Worm (Caenorhabditis elegans) whole organism, L4/young adult: Measurements from ENCODE around the gene W09C2.9.

Experiments
- W03F9.2 ChIP-seq: fragments of 150-350 bp; optimal IDR thresholded peaks from 2 replicates; lab custom pipeline; 2014; ENCODE audit warnings: missing biosample characterization, missing genetic modification characterization
- dao-5 ChIP-seq: sonication (generic microtip); optimal IDR thresholded peaks from 2 replicates; lab custom pipeline; 2016; ENCODE audit warnings: missing genotype, missing genetic modification characterization, moderate library complexity, missing compliant biosample characterization
- him-1 ChIP-seq: sonication (generic microtip); optimal IDR thresholded peaks from 2 replicates; lab custom pipeline; 2016; ENCODE audit warnings: missing genotype, missing genetic modification reagents, missing genetic modification characterization, missing compliant biosample characterization

Gene W09C2.9

DNA sequence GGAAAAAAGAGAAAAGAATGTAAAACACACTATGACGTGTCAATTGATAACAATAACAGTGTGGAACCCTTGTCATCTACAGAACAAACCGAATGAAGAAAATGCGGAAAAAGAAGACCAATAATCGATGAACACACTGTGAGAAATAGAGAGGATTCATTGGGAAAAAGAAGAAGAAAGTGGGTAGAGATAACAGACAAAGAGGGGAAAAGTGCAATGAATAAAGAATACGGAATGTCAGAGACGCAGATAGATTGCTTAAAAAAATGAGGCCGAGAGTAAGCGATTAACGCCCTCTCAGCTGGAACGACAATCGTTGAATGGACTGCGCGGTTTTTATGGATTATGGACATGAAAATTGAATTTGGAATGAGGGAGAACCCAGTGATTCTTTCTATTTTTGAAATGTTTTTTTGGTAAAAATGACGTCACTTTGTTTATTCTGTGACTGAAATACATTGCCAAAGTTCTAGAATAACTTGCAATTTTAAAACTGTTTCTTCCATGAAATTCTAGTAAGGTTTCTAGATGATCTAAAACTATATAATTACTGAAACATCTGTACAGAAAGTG lies 24.7 kb upstream of the W09C2.9 start, which contains the start of gene amph-1:
Gene amph-1, minus strand, starts transcription at position 85 of the 573 bp plus-strand sequence.
- TF ChIP-seq him-1 (tag; lab: Kevin White, UChicago): no peak
- peak; percentile 44 for TF ChIP-seq W03F9.2 (tag; lab: Kevin White, UChicago)

DNA sequence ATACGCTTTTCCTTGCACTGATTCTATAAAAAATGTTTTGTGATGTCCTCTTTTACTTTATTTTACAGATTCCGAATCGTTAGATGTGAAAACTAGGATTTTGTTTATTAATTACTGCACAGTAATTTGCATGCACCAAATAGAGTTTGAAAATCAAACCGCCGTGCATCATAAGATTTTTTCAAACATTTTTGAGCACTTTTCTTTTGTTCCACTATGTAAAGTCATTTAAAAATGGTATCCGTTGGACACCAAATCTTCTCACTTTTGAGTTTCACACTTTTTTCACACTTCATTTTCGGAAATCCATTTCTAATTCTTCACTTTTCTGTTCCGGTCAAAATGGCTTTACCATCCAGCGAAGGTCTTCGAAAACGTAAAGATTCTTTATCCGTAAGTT lies 20.0 kb upstream of the W09C2.9 start, which contains the start of gene degl-2:
Gene degl-2, plus strand, starts transcription at position 301 of the 400 bp plus-strand sequence.
- no peak for TF ChIP-seq dao-5 (tag; lab: Kevin White, UChicago)
- TF ChIP-seq him-1 (tag; lab: Kevin White, UChicago): no peak
- TF ChIP-seq W03F9.2 (tag; lab: Kevin White, UChicago): no peak

DNA sequence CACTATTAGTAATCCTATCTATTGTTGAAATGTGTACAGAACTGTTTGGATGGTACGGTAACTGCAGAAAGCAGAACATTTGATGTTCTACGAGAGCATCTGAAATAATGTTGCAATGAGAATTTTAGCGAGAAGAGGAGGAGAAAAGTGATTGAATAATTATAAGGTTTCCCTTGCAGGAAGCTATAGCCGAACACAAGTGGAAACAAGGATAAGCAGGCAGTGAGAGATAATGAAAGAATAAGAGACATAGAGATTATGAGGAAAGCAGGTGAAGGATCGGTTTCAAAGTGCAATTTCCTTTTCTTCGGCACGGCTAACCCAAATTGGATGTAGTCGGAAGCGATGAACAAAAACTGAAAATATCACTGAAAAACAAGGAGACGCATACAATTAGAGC lies 18.8 kb upstream of the W09C2.9 start, which contains the start of gene del-2:
Gene del-2, minus strand, starts transcription at position 101 of the 400 bp plus-strand sequence.
- TF ChIP-seq dao-5 (tag; lab: Kevin White, UChicago): no peak
- no peak for TF ChIP-seq him-1 (tag; lab: Kevin White, UChicago)
- TF ChIP-seq W03F9.2 (tag; lab: Kevin White, UChicago): no peak

DNA sequence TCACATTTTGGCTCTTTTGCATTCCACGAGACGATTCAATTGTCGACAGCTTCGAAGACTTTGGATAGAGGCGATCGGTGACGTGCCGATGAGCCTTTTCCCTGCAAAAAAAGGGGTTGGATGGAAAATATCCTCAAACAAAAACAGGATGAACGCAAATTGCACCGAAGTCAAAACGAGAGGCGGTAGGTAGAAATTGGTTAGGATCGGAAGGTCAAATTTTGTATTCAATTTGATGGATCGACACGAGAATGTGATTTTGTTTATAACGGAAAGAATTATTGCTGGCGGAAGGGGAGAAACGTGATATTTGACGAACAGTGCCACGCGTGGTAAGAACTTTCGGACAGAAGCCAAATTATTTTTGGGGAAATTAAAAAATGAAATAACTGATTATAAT lies 11.7 kb upstream of the W09C2.9 start, which contains the start of gene mca-1:
Gene mca-1, minus strand, starts transcription at position 101 of the 400 bp plus-strand sequence.
- no peak for TF ChIP-seq W03F9.2 (tag; lab: Kevin White, UChicago)
- no peak for TF ChIP-seq him-1 (tag; lab: Kevin White, UChicago)
- TF ChIP-seq dao-5 (tag; lab: Kevin White, UChicago): no peak

DNA sequence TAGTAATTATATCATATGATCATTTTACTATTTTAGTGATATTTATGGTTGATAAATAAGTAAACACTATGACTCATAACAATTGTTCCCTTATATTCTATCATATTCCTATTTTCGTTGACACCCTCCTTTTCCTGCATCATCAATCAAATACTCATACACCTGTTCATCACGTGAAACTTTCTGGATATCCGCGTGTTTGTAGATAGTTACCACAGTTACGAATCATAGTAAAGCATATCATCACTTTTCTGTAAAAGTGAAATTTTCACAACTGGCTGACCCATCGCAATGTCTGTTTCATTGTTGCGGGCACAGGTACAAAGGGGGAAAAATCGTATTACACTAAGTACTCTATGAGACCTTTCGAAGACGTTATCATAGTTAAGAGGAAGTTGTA lies 10.7 kb upstream of the W09C2.9 start:
- no peak for TF ChIP-seq W03F9.2 (tag; lab: Kevin White, UChicago)
- TF ChIP-seq him-1 (tag; lab: Kevin White, UChicago): no peak
- TF ChIP-seq dao-5 (tag; lab: Kevin White, UChicago): no peak

DNA sequence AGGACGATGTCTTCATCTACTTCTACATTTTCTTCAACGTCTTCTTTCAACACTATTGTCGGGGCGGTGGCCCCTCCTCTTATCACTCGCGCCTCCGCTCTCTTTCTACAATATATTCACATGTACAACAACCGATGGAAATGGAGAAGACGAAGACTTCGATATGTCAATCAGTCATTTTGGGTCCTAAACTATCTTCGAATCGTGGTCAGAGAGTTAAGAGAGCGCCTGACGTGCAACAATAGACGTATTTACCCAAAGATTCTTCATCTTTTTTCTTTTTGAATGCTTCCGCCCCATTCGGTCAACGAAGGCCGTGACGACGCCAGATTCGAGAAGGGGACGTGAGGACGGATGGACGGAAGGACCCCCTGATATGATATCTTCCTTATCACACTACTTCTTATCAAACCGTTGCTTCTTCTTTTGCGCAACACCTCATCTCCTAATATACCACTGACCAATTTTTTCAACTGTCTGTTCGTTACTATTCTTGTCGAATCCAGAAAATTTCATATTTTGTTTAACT lies 9.9 kb upstream of the W09C2.9 start:
- TF ChIP-seq W03F9.2 (tag; lab: Kevin White, UChicago): no peak

DNA sequence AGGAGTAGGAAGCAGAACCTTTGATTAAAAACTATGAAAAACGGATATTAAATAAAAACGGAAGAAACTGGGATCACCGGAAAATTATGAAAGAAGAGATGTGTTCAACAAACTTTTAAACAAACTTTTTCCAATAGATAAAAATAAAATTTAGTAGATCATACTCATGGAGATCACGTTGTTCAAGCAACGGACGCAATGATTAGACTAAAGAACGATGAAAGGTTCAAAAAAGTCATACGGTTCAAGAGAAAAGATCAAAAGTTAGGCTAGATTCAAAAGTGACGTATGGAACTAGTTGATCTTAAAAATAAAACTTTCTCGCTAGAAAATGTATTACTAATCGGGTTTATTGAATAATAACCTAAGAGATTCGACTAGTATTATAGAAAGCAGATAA lies 8.9 kb upstream of the W09C2.9 start:
- TF ChIP-seq W03F9.2 (tag; lab: Kevin White, UChicago) (no peak), dao-5 (tag; lab: Kevin White, UChicago) (no peak), him-1 (tag; lab: Kevin White, UChicago) (no peak)

DNA sequence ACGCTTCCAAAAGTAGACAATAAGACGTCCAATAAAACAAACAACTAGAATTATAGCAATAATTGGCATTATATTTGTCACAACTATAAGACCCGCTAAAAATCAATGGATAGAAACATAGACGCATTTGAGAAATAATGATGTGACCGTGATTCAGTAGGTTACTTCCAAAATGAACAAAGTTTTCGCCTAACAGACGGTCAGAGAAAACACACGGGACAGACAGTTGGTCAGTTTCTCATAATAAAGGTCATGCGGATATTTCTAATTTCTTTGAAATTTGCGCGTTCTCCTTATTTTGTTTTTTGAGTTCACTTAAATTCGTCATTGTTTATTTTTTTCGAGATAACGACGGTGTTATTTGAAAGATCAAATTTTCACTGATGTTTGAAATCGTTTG lies 8.4 kb upstream of the W09C2.9 start:
- TF ChIP-seq him-1 (tag; lab: Kevin White, UChicago) (no peak), W03F9.2 (tag; lab: Kevin White, UChicago) (no peak), dao-5 (tag; lab: Kevin White, UChicago) (no peak)

DNA sequence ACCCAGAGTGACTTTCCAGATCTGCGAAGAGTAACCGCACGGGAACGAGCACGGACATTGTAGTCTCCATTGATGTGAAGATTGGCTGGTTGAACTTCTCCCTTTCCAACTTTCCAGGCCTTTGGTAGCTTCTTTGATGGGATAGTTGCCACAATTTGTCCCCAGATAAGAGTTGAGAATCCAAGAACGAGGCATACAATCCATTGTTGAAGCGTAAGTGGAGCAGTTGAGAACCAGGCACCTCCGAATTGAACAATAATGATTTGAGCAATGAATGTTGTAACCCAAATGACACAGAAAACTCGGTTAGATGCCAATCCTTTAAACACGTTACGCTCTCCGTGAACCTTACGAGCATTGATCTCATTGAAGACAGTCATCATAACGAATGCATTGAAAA lies 3.9 kb upstream of the W09C2.9 start:
- TF ChIP-seq dao-5 (tag; lab: Kevin White, UChicago) (no peak), W03F9.2 (tag; lab: Kevin White, UChicago) (no peak), him-1 (tag; lab: Kevin White, UChicago) (no peak)

DNA sequence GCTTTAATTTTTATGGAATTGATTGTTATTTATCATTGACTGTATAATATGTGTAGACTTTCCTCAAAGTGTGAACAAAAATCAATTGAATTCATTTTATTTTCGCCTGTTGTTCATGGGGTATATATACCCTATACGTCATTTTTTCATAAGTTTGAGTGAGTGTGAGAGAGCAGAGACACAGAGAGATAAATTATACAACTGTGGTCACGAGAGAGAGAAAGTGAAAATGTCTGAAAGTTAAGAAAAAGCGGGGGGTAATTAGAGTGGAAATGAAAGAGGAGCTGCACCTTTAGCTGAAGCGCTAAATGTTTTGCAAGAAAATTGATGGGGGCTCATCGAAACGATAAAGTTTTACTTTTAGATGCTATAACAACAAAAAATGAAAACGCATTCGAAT lies 2.7 kb upstream of the W09C2.9 start:
- TF ChIP-seq him-1 (tag; lab: Kevin White, UChicago) (no peak), W03F9.2 (tag; lab: Kevin White, UChicago) (no peak)

DNA sequence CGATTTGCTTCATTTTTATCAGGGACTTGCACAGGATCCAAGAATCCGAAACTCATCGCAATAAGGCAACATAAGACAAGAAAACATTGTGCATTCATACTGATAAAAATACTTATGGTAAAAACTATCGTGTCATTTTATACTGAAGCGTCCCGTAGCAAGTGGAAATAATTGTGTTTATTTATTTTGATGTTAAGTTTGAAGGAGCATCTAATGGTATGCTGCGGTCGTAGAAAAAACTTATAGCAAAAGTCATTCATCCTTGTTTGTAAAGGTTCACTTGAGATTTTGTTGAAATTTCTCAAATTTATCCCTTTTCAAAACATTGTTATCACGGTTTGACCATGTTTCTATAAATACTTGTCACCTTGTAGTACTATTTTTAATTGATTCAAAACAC lies 1.8 kb upstream of the W09C2.9 start, which contains the start of gene W09C2.10:
Gene W09C2.10, minus strand, starts transcription at position 101 of the 400 bp plus-strand sequence.
- TF ChIP-seq him-1 (tag; lab: Kevin White, UChicago): no peak

DNA sequence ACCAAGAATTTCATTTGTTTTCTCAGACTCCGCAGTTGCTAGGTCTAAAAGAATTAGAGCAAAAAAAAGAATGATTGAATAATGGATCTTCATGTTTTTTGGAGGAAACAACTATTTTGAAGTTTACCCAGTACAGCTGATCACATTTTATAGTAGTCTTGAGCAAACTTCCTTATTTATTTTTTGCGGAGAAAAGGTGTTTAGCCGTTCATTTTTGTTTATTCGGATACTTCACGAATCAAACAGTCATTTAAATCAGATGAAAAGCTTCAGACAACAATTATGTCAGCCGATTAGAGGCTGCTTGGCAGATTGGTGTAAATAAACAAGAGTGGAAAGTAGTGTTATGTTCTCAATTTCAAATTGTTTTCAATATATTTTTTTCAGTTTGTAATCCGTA lies 1.1 kb upstream of the W09C2.9 start, which contains the start of gene W09C2.8:
Gene W09C2.8, minus strand, starts transcription at position 101 of the 400 bp plus-strand sequence.
- TF ChIP-seq dao-5 (tag; lab: Kevin White, UChicago) (no peak), him-1 (tag; lab: Kevin White, UChicago) (no peak), W03F9.2 (tag; lab: Kevin White, UChicago) (no peak)

DNA sequence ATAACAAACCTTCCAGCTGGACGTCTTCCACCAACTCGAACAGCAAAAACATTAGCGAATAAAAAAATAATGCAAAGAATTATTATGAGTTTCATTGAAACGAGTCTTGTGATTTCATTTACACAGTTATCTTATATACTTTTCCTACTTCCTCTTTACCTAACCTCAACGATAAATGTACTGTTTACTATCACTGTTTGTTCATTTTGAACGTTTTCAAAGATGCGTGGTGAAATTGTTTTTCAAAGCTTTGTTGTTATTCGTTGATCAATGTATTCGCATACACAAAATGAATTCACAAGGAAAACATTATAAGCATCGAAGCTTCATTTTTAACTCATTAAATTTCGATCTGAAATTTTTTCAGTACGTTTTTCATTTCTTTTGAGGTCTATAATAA lies 897 bp downstream of the W09C2.9 start, which contains the start of gene W09C2.7:
Gene W09C2.7, minus strand, starts transcription at position 101 of the 400 bp plus-strand sequence.
- TF ChIP-seq him-1 (tag; lab: Kevin White, UChicago) (no peak), W03F9.2 (tag; lab: Kevin White, UChicago) (no peak), dao-5 (tag; lab: Kevin White, UChicago) (no peak)

DNA sequence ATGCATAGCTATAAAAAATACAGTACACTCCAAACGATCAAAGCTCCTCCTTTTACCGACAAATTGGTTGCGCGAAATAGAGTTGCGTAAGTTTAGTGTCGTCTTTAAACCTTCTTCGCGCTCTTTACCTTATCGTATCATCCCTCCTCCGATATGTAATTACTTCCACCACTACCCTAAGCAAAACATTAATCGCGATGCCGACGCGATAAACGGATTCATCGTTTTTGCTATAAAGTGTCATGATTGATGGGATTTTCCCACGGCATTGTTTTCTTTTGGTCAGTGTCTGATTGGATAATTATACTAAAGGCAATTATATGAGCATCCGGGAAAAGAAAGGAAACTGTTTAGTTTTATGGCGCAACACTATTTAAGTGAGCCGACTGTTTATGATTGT lies 4.3 kb downstream of the W09C2.9 start:
- TF ChIP-seq W03F9.2 (tag; lab: Kevin White, UChicago): no peak
- TF ChIP-seq him-1 (tag; lab: Kevin White, UChicago): no peak
- TF ChIP-seq dao-5 (tag; lab: Kevin White, UChicago): no peak
